Fruit fly (Drosophila melanogaster) Kc167 (cell line): ENCODE measurements around the gene CG8100.

Source experiments
- Myc ChIP-seq: fragments of >200 bp; optimal IDR thresholded peaks from 2 replicates; lab custom pipeline; 2017; ENCODE audit warnings: missing external identifiers
- Sin3A ChIP-seq: fragments of >200 bp; optimal IDR thresholded peaks from 2 replicates; lab custom pipeline; 2018; ENCODE audit warnings: missing external identifiers
- h ChIP-seq: fragments of >200 bp; optimal IDR thresholded peaks from 3 replicates; lab custom pipeline; 2018; ENCODE audit warnings: missing external identifiers
- insv ChIP-seq: fragments of >200 bp; optimal IDR thresholded peaks from 3 replicates; lab custom pipeline; 2018; ENCODE audit warnings: missing external identifiers
- psq ChIP-seq: fragments of >200 bp; optimal IDR thresholded peaks from 2 replicates; lab custom pipeline; 2017; ENCODE audit warnings: missing external identifiers
- ttk ChIP-seq: sonication (Bioruptor generic); optimal IDR thresholded peaks from 2 replicates; lab custom pipeline; 2017; ENCODE audit warnings: missing external identifiers

DNA sequence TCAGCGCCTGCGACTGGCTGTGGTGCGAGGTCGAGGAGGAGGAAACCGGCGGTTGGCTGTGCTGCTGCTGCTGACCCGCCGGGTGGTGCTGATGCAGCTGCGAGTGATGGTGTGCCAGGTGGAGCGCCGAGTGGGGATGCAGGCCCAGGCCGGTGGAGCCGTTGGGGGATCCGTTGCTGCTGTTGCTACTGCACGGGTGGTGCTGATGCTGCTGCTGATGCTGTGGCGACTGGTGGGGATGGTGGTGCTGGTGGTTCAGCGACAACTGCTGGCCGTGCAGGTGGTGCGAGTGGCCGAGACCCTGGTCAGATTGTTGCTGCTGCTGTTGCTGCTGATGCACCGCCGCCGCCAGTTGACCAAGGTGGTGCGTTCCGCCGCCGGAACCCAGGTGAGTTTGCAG lies 42.2 kb downstream of the CG8100 start:
- TF ChIP-seq ttk (lab: Kevin White, UChicago) (no peak), h (lab: Kevin White, UChicago) (no peak), Myc (lab: Kevin White, UChicago) (no peak), insv (lab: Kevin White, UChicago) (no peak), psq (no peak), Sin3A (lab: Kevin White, UChicago) (no peak)
